Fruit fly (Drosophila melanogaster): ENCODE measurements around the gene CG8420.

dm6 chr3R:9213029-9213428, 33.4 kb upstream of the CG8420 start:
- TF ChIP-seq pan (optimal IDR thresholded peaks at IDR 0.05) (no peak), usp (GFP tag; optimal IDR thresholded peaks at IDR 0.05) (no peak), psq (optimal IDR thresholded peaks at IDR 0.05) (no peak), EcR (GFP tag; optimal IDR thresholded peaks at IDR 0.05) (no peak), CG8478 (optimal IDR thresholded peaks at IDR 0.05) (no peak), Dll (optimal IDR thresholded peaks at IDR 0.05) (no peak)

Measured in whole organism.